Worm (Caenorhabditis elegans): Measurements from ENCODE around the gene F52H2.15.

Gene F52H2.15

DNA sequence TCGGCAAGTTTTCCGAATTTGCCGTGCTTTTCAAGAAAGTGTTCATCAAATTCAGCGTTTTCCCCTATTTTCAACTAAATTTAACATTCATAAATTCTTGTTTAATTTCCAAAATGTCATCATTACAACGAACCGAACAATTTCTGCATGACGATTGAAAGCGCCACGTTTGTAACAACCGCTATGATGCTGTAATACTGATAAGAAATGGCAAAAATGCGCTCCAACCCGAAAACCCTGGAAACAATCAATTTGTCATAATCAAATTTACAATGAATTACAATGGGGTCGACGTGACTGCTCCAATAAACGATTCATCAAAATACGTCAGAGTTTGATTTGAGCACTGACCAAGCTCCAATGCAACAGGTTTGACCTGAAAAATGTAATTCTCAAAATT, 20.5 kb upstream of the F52H2.15 start (continued):
- TF ChIP-seq ztf-11 (tag; optimal IDR thresholded peaks at IDR 0.05), result no peak
- no peak for TF ChIP-seq T26A8.4 (GFP tag; IDR thresholded peaks at IDR 0.05)

DNA sequence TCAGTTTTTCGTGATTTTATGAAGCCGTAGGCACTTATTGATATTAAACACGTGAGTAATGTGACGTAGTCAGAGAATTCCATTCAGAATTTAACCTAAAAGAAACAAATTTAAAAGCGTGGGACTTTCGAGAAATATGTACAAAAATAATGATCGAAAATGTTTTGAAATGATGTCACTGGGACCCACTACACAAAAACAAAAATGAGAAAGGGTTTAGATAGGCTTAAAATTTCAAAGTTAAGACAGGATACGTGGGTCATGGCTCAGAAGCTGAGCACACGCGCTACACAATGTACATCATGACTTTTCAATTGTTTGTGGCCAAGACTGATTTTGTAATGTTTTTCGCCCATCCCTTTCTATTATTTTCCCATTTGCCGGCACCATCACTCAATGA, 16.3 kb upstream of the F52H2.15 start, which contains the start of gene smvt-1:
TSS of gene smvt-1 (minus strand) at position 101 of the 400 bp plus-strand sequence.
- TF ChIP-seq ceh-32 (tag; optimal IDR thresholded peaks at IDR 0.05; ENCODE audit: poor library complexity) (no peak), hlh-30 (tag; optimal IDR thresholded peaks at IDR 0.05; ENCODE audit: insufficient read depth) (no peak), daf-16 (GFP tag; optimal IDR thresholded peaks at IDR 0.05) (no peak), daf-16 (tag; optimal IDR thresholded peaks at IDR 0.05) (no peak), lin-13 (GFP tag; optimal IDR thresholded peaks at IDR 0.05) (no peak), unc-62 (GFP tag; optimal IDR thresholded peaks at IDR 0.05 in 1 of 2) (no peak), unc-62 (tag; optimal IDR thresholded peaks at IDR 0.05) (no peak)

DNA sequence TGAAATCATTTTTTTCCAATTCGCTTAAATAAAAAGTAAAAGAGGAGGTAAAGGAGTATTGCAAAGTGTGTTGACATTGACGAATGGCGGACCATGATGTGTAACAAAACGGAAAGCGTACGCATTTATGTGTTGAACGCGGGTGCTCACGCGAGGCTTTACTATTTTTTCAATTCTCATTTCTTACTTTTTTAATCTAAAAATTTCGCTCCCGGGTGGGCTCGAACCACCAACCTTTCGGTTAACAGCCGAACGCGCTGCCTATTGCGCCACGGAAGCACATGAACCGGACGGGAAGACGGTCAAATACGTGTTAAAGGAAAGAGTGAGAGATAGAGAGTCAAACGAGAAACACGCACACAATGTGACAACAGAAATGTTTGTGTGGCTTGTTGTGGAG, 15.8 kb upstream of the F52H2.15 start:
- TF ChIP-seq aha-1 (tag) (peak; percentile 92), lsy-2 (tag; optimal IDR thresholded peaks at IDR 0.05) (peak in 1 of 2 experiments; percentile 65), mxl-2 (GFP tag; conservative IDR thresholded peaks at IDR 0.05) (0 out of 2 replicates have a peak, but pooled peaks have one; percentile 30), F44E2.7 (GFP tag; IDR thresholded peaks at IDR 0.05) (peak; percentile 84; the same call in 1 of the 2 replicates), lin-13 (GFP tag; optimal IDR thresholded peaks at IDR 0.05) (peak; percentile 71), madf-9 (GFP tag; conservative IDR thresholded peaks at IDR 0.05) (peak; percentile 55), mdl-1 (tag; optimal IDR thresholded peaks at IDR 0.05) (peak in 1 of 2 experiments; percentile 23), zfp-3 (GFP tag; conservative IDR thresholded peaks at IDR 0.05) (0 out of 2 replicates have a peak, but pooled peaks have one; percentile 52), nhr-25 (tag; optimal IDR thresholded peaks at IDR 0.05; ENCODE audit: borderline replicate concordance, insufficient read depth) (no peak), lin-39 (tag; optimal IDR thresholded peaks at IDR 0.05) (no peak), nhr-102 (tag; optimal IDR thresholded peaks at IDR 0.05) (peak; percentile 57), daf-16 (GFP tag; optimal IDR thresholded peaks at IDR 0.05) (peak; percentile 58 to 91), daf-16 (tag; optimal IDR thresholded peaks at IDR 0.05) (peak; percentile 85), dmd-9 (GFP tag; IDR thresholded peaks at IDR 0.05) (0 out of 2 replicates have a peak, but pooled peaks have one; percentile 50), pqm-1 (tag; optimal IDR thresholded peaks at IDR 0.05) (no peak), F37D6.2 (tag; optimal IDR thresholded peaks at IDR 0.05) (peak; percentile 7), ceh-28 (tag; optimal IDR thresholded peaks at IDR 0.05) (no peak), tra-1 (GFP tag; IDR thresholded peaks at IDR 0.05) (no peak), ceh-82 (tag; optimal IDR thresholded peaks at IDR 0.05) (no peak), dmd-8 (GFP tag; IDR thresholded peaks at IDR 0.05) (peak; percentile 89), ama-1 (optimal IDR thresholded peaks at IDR 0.05) (no peak), lin-38 (GFP tag; IDR thresholded peaks at IDR 0.05) (peak; percentile 69), sdz-12 (GFP tag; optimal IDR thresholded peaks at IDR 0.05) (peak; percentile 62), unc-130 (GFP tag; optimal IDR thresholded peaks at IDR 0.05) (peak; percentile 46), hlh-11 (tag; optimal IDR thresholded peaks at IDR 0.05) (peak; percentile 75), fos-1 (tag; optimal IDR thresholded peaks at IDR 0.05) (no peak), duxl-1 (tag; optimal IDR thresholded peaks at IDR 0.05; ENCODE audit: poor library complexity) (peak; percentile 34), nhr-6 (tag; optimal IDR thresholded peaks at IDR 0.05) (peak; percentile 64), ztf-11 (tag; optimal IDR thresholded peaks at IDR 0.05) (no peak), ceh-62 (tag; optimal IDR thresholded peaks at IDR 0.05) (no peak), nhr-28 (tag; optimal IDR thresholded peaks at IDR 0.05) (peak; percentile 64), gei-8 (GFP tag; optimal IDR thresholded peaks at IDR 0.05) (peak; percentile 75), ctbp-1 (GFP tag; IDR thresholded peaks at IDR 0.05) (peak; percentile 83), set-16 (GFP tag; IDR thresholded peaks at IDR 0.05) (peak; percentile 28; the same call in 1 of the 2 replicates), nhr-77 (tag; optimal IDR thresholded peaks at IDR 0.05) (peak; percentile 60), mxl-3 (GFP tag; optimal IDR thresholded peaks at IDR 0.05) (no peak), mes-2 (tag; optimal IDR thresholded peaks at IDR 0.05; ENCODE audit: poor library complexity, severe bottlenecking) (peak; percentile 74), ceh-20 (GFP tag; IDR thresholded peaks at IDR 0.05) (peak; percentile 11; the same call in 1 of the 2 replicates), spr-1 (tag; optimal IDR thresholded peaks at IDR 0.05) (peak; percentile 66), nhr-11 (tag; optimal IDR thresholded peaks at IDR 0.05) (peak; percentile 75), hif-1 (tag; optimal IDR thresholded peaks at IDR 0.05) (peak; percentile 43 to 68), D1046.2 (GFP tag; IDR thresholded peaks at IDR 0.05) (no peak)
